Worm (Caenorhabditis elegans) whole organism, midembryonic: Measurements from ENCODE around the gene cutl-4.

Experiments used
- T22C8.4 ChIP-seq: fragments of 200-800 bp; sonication (Bioruptor generic); IDR thresholded peaks from 2 replicates; pipeline ENCODE4 v1.3.6; 2022; ENCODE audit warnings: missing genetic modification characterization, missing compliant biosample characterization
- cog-1 ChIP-seq: sonication (generic microtip); optimal IDR thresholded peaks from 2 replicates; lab custom pipeline; 2016; ENCODE audit warnings: missing genetic modification characterization, missing compliant biosample characterization
- ref-1 ChIP-seq: fragments of 200-800 bp; sonication (Bioruptor generic); conservative IDR thresholded peaks from 2 replicates; pipeline ENCODE4 v1.3.6; 2022; ENCODE audit warnings: missing genetic modification reagents, missing genetic modification characterization, missing compliant biosample characterization
- ztf-23 ChIP-seq: fragments of 200-800 bp; sonication (Bioruptor generic); IDR thresholded peaks from 2 replicates; pipeline ENCODE4 v1.3.6; 2022; ENCODE audit warnings: missing genetic modification reagents, missing genetic modification characterization, missing compliant biosample characterization

- TF ChIP-seq cog-1: no peak
- TF ChIP-seq ref-1 (GFP tag; lab: Robert Waterston, UW): no peak
- TF ChIP-seq ztf-23 (GFP tag; lab: Robert Waterston, UW): no peak
- no peak for TF ChIP-seq T22C8.4 (GFP tag; lab: Robert Waterston, UW)
Observed at ce11 chrV:17739801-17740200, at the start of gene cutl-4.
